Worm (Caenorhabditis elegans) whole organism, early embryonic: ENCODE results near the gene F09F9.5.

Source experiments
- B0310.2 ChIP-seq: sonication (generic microtip); optimal IDR thresholded peaks from 2 replicates; lab custom pipeline; 2016; ENCODE audit warnings: mild to moderate bottlenecking, missing genetic modification characterization, missing compliant biosample characterization
- F13C5.2 ChIP-seq: sonication (generic microtip); optimal IDR thresholded peaks from 2 replicates; lab custom pipeline; 2017; ENCODE audit warnings: mild to moderate bottlenecking, missing genetic modification characterization, inconsistent platforms, missing compliant biosample characterization
- aly-1 ChIP-seq: sonication (generic microtip); optimal IDR thresholded peaks from 2 replicates; lab custom pipeline; 2016; ENCODE audit warnings: missing genetic modification characterization, missing compliant biosample characterization
- ama-1 ChIP-seq: fragments of 150-350 bp; optimal IDR thresholded peaks from 2 replicates; lab custom pipeline; 2014
- ceh-13 ChIP-seq: fragments of 200-800 bp; sonication (Bioruptor generic); optimal IDR thresholded peaks from 2 replicates; lab custom pipeline; 2018; ENCODE audit warnings: mild to moderate bottlenecking, missing genetic modification characterization, missing compliant biosample characterization
- ceh-36 ChIP-seq: sonication (generic microtip); optimal IDR thresholded peaks from 2 replicates; lab custom pipeline; 2016; ENCODE audit warnings: missing genetic modification characterization, inconsistent platforms, missing compliant biosample characterization
- ets-7 ChIP-seq: sonication (generic microtip); optimal IDR thresholded peaks from 2 replicates; lab custom pipeline; 2016; ENCODE audit warnings: missing genotype, missing genetic modification characterization, missing compliant biosample characterization
- flt-1 ChIP-seq: fragments of 200-800 bp; sonication (Bioruptor generic); IDR thresholded peaks from 2 replicates; pipeline ENCODE4 v1.3.6; 2022; ENCODE audit warnings: missing genetic modification characterization, missing compliant biosample characterization
- hmbx-1 ChIP-seq: sonication (generic microtip); optimal IDR thresholded peaks from 2 replicates; lab custom pipeline; 2016; ENCODE audit warnings: mild to moderate bottlenecking, missing genetic modification characterization, missing compliant biosample characterization
- hmg-4 ChIP-seq: fragments of 200-800 bp; sonication (Bioruptor generic); optimal IDR thresholded peaks from 2 replicates; lab custom pipeline; 2018; ENCODE audit warnings: mild to moderate bottlenecking, missing genetic modification characterization, missing compliant biosample characterization
- hnd-1 ChIP-seq: sonication (generic microtip); optimal IDR thresholded peaks from 2 replicates; lab custom pipeline; 2016; ENCODE audit warnings: missing genetic modification characterization, missing compliant biosample characterization
- pes-1 ChIP-seq: fragments of 200-800 bp; sonication (Bioruptor generic); IDR thresholded peaks from 2 replicates; pipeline ENCODE4 v1.3.6; 2022; ENCODE audit warnings: missing genetic modification reagents, missing genetic modification characterization, missing compliant biosample characterization
- scrt-1 ChIP-seq: fragments of 200-800 bp; sonication (Bioruptor generic); IDR thresholded peaks from 2 replicates; pipeline ENCODE4 v1.3.6; 2022; ENCODE audit warnings: missing genetic modification characterization, missing compliant biosample characterization
- sea-1 ChIP-seq: fragments of 200-800 bp; sonication (Bioruptor generic); conservative IDR thresholded peaks from 2 replicates; pipeline ENCODE4 v1.3.6; 2022; ENCODE audit warnings: missing genetic modification characterization, missing compliant biosample characterization
- tbx-11 ChIP-seq: fragments of 200-800 bp; sonication (Bioruptor generic); IDR thresholded peaks from 2 replicates; pipeline ENCODE4 v1.3.6; 2022; ENCODE audit warnings: missing genetic modification characterization, missing compliant biosample characterization
- tbx-37 ChIP-seq: fragments of 200-800 bp; sonication (Bioruptor generic); conservative IDR thresholded peaks from 2 replicates; pipeline ENCODE4 v1.3.6; 2022; ENCODE audit warnings: missing genetic modification reagents, missing genetic modification characterization, missing compliant biosample characterization
- tra-4 ChIP-seq: sonication (generic microtip); optimal IDR thresholded peaks from 2 replicates; lab custom pipeline; 2017; ENCODE audit warnings: missing genetic modification characterization, missing compliant biosample characterization

The F09F9.5 gene

ce11 chrX:4100473-4100872 is 17.3 kb upstream of the F09F9.5 start, which contains the start of gene clh-4:
Gene clh-4, minus strand, starts transcription at chrX:4100573.
- TF ChIP-seq ama-1 (lab: Kevin White, UChicago) (no peak), hmbx-1 (tag; lab: Kevin White, UChicago) (no peak), hnd-1 (no peak), B0310.2 (no peak), tra-4 (tag; lab: Kevin White, UChicago) (no peak), tbx-11 (GFP tag; lab: Robert Waterston, UW) (no peak), sea-1 (GFP tag; lab: Robert Waterston, UW) (no peak), ceh-36 (tag; lab: Kevin White, UChicago) (no peak), aly-1 (tag; lab: Kevin White, UChicago) (no peak), hmg-4 (GFP tag; lab: Kevin White, UChicago) (no peak), F13C5.2 (no peak), ets-7 (no peak), tbx-37 (no peak), ceh-13 (GFP tag; lab: Kevin White, UChicago) (no peak), scrt-1 (GFP tag; lab: Robert Waterston, UW) (no peak), flt-1 (GFP tag; lab: Robert Waterston, UW) (no peak), pes-1 (GFP tag; lab: Robert Waterston, UW) (no peak)

ce11 chrX:4101213-4101612 is 16.5 kb upstream of the F09F9.5 start:
- TF ChIP-seq hnd-1 (no peak), tbx-11 (GFP tag; lab: Robert Waterston, UW) (no peak), scrt-1 (GFP tag; lab: Robert Waterston, UW) (no peak), flt-1 (GFP tag; lab: Robert Waterston, UW) (no peak), hmbx-1 (tag; lab: Kevin White, UChicago) (no peak), tbx-37 (no peak), hmg-4 (GFP tag; lab: Kevin White, UChicago) (no peak), sea-1 (GFP tag; lab: Robert Waterston, UW) (no peak), pes-1 (GFP tag; lab: Robert Waterston, UW) (no peak), F13C5.2 (no peak), tra-4 (tag; lab: Kevin White, UChicago) (no peak)

DNA sequence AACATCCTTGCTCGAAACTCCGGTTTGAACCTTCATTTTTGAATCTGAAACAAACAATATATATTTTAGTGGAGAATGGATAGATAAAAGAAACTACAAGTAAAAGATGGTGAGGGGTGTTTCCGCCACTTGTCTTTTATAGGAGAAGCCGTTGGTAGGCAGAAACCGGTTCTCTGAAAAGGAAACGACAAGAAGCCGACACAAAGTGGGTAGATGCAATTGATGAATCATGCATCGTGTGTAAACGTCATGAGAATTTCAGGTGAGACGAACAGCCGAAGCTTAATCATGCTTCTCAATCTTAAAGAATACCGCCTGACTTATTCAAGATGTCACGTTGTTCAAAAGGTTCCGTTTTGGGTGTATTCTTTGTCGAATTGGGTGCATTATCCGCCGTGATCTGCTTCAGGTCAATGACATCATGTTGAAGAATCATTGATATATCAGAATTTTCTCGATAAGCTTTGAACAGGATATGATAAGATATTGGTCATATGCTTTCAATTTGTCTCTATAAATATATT is 15.6 kb upstream of the F09F9.5 start, which contains the start of gene R02E4.3:
R02E4.3 (minus strand) TSS at position 51 of the 524 bp plus-strand sequence.
- TF ChIP-seq ceh-36 (tag; lab: Kevin White, UChicago) = no peak
- TF ChIP-seq hmbx-1 (tag; lab: Kevin White, UChicago) = no peak
- TF ChIP-seq scrt-1 (GFP tag; lab: Robert Waterston, UW) = no peak
- no peak for TF ChIP-seq pes-1 (GFP tag; lab: Robert Waterston, UW)
- TF ChIP-seq tra-4 (tag; lab: Kevin White, UChicago) = no peak
- TF ChIP-seq flt-1 (GFP tag; lab: Robert Waterston, UW) = no peak

- TF ChIP-seq B0310.2 = no peak
- TF ChIP-seq hmbx-1 (tag; lab: Kevin White, UChicago) = no peak
- TF ChIP-seq pes-1 (GFP tag; lab: Robert Waterston, UW) = no peak
- TF ChIP-seq hmg-4 (GFP tag; lab: Kevin White, UChicago) = no peak
- TF ChIP-seq ceh-13 (GFP tag; lab: Kevin White, UChicago) = no peak
- TF ChIP-seq tbx-37 = no peak
- TF ChIP-seq scrt-1 (GFP tag; lab: Robert Waterston, UW) = no peak
- TF ChIP-seq aly-1 (tag; lab: Kevin White, UChicago) = no peak
- no peak for TF ChIP-seq sea-1 (GFP tag; lab: Robert Waterston, UW)
- TF ChIP-seq tra-4 (tag; lab: Kevin White, UChicago) = no peak
- no peak for TF ChIP-seq hnd-1
- TF ChIP-seq tbx-11 (GFP tag; lab: Robert Waterston, UW) = no peak
- no peak for TF ChIP-seq ets-7
- TF ChIP-seq flt-1 (GFP tag; lab: Robert Waterston, UW) = no peak
- no peak for TF ChIP-seq ceh-36 (tag; lab: Kevin White, UChicago)
- no peak for TF ChIP-seq F13C5.2
- no peak for TF ChIP-seq ama-1 (lab: Kevin White, UChicago)
These were observed 14.7 kb upstream of the F09F9.5 start for ce11 chrX:4103071-4103470.

DNA sequence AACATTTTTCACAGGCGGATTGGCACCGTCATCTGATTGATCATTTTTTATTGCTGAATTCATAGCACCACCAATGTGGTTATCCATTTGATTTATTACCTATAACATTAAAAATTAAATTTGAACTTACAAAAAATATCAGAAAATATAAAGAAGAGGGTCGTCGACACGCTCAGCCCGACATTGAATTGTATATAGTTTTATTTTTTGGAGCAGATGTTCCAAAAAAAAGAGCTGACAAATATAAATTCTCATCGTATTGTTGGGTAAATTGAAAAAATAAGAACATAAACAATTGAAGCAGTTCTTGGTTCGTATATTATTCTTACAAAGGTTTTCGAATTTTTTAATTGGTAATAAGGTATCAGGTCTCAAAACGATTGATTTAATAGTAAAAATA is 13.3 kb upstream of the F09F9.5 start, which contains the start of gene R02E4.1:
R02E4.1 (minus strand) TSS at position 101 of the 400 bp plus-strand sequence.
- TF ChIP-seq ceh-13 (GFP tag; lab: Kevin White, UChicago) = no peak
- no peak for TF ChIP-seq sea-1 (GFP tag; lab: Robert Waterston, UW)
- no peak for TF ChIP-seq tra-4 (tag; lab: Kevin White, UChicago)
- TF ChIP-seq ets-7 = no peak
- TF ChIP-seq tbx-37 = no peak
- TF ChIP-seq pes-1 (GFP tag; lab: Robert Waterston, UW) = no peak
- no peak for TF ChIP-seq hmg-4 (GFP tag; lab: Kevin White, UChicago)
- TF ChIP-seq hnd-1 = no peak
- TF ChIP-seq F13C5.2 = no peak
- TF ChIP-seq flt-1 (GFP tag; lab: Robert Waterston, UW) = no peak
- no peak for TF ChIP-seq tbx-11 (GFP tag; lab: Robert Waterston, UW)
- TF ChIP-seq hmbx-1 (tag; lab: Kevin White, UChicago) = no peak
- TF ChIP-seq ama-1 (lab: Kevin White, UChicago) = no peak

DNA sequence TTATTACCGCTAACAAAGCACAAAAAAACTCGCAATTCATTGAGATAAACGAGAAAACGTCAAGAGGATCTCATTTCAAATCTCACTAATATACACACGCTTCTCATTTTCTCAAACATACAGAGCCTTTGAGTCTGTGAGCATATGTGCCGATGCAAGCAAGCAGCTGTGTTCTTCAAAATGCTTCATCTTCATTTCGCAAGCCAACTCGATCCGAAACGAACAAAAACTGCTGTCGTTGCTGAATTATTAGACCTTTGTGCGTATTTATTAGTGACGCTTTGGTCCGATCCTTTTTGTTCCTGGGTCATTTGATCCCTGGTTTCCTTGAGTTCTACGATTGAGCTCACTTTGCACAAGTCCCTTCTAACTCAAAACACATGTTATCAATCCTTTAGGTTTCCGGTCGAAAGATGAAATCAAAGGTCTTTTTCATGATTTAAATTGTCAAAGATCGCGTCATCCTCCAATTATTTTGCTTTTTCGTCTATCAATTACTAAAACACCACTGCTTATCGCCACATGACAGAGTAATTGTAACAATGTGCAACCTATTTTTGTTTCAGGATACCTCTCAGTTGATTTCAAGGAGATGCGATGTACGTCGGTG is 10.7 kb upstream of the F09F9.5 start, which contains the start of gene R02E4.2:
R02E4.2 (plus strand) TSS at position 560 of the 610 bp plus-strand sequence.
- TF ChIP-seq ceh-36 (tag; lab: Kevin White, UChicago) = no peak
- TF ChIP-seq hmg-4 (GFP tag; lab: Kevin White, UChicago) = no peak
- no peak for TF ChIP-seq ama-1 (lab: Kevin White, UChicago)
- no peak for TF ChIP-seq tra-4 (tag; lab: Kevin White, UChicago)
- no peak for TF ChIP-seq ets-7
- TF ChIP-seq hmbx-1 (tag; lab: Kevin White, UChicago) = no peak

DNA sequence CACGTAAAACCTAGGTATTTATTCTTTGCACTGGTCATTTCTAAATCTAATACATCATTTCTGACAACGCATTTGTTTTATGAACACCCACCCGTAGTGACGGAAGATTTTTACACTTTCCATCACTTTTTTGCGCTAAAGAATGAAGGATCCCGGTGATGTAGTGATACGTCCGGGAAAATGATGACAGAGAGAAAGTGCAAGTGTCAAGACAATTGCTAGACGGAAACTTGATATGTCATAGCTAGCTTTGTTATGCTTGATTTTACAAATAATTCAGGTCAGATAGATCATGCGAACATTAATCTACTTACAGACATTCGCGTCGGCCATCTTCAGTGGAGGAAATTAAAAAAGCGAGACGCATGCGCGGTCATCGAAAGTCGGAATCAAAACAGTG is 7.8 kb upstream of the F09F9.5 start:
- TF ChIP-seq B0310.2 (no peak), sea-1 (GFP tag; lab: Robert Waterston, UW) (no peak), flt-1 (GFP tag; lab: Robert Waterston, UW) (no peak), F13C5.2 (no peak), ceh-36 (tag; lab: Kevin White, UChicago) (no peak), hnd-1 (no peak), tbx-11 (GFP tag; lab: Robert Waterston, UW) (no peak)
